Worm (Caenorhabditis elegans) whole organism, L1 larva: ENCODE measurements around the gene fipr-3.

Experiments
- aha-1 ChIP-seq: fragments of 150-350 bp; optimal IDR thresholded peaks from 2 replicates; lab custom pipeline; 2014; ENCODE audit warnings: missing biosample characterization, missing genetic modification characterization
- efl-1 ChIP-seq, 4 experiments: fragments of 150-350 bp; optimal IDR thresholded peaks in 3 of 4; peaks in 1 of 4; 1 replicate in 1 of 4; 2 replicates in 3 of 4; lab custom pipeline; 2014; ENCODE audit warnings: missing biosample characterization in 2 of 4, missing genetic modification characterization in 2 of 4, missing genetic modification reagents in 2 of 4
- elt-3 ChIP-seq, 6 experiments: fragments of 150-350 bp in 1 of 6; sonication (generic microtip); optimal IDR thresholded peaks; 2 replicates each; lab custom pipeline; 2017 to 2018; ENCODE audit warnings: missing biosample characterization in 6 of 6, missing genetic modification characterization in 6 of 6, inconsistent platforms in 1 of 6
- fkh-10 ChIP-seq: sonication (generic microtip); optimal IDR thresholded peaks from 2 replicates; lab custom pipeline; 2017; ENCODE audit warnings: missing biosample characterization, missing genetic modification reagents, missing genetic modification characterization
- lin-13 ChIP-seq: fragments of 150-350 bp; optimal IDR thresholded peaks from 2 replicates; lab custom pipeline; 2014; ENCODE audit warnings: missing biosample characterization, missing genetic modification reagents, missing genetic modification characterization
- lin-39 ChIP-seq: fragments of 150-350 bp; optimal IDR thresholded peaks from 2 replicates; lab custom pipeline; 2014; ENCODE audit warnings: missing biosample characterization, missing genetic modification reagents, missing genetic modification characterization
- nhr-11 ChIP-seq: fragments of 150-350 bp; optimal IDR thresholded peaks from 2 replicates; lab custom pipeline; 2014; ENCODE audit warnings: missing biosample characterization, missing genetic modification characterization
- nhr-28 ChIP-seq: fragments of 150-350 bp; optimal IDR thresholded peaks from 2 replicates; lab custom pipeline; 2014; ENCODE audit warnings: missing biosample characterization, missing genetic modification characterization
- nhr-71 ChIP-seq: sonication (generic microtip); optimal IDR thresholded peaks from 2 replicates; lab custom pipeline; 2016; ENCODE audit warnings: mild to moderate bottlenecking, missing genetic modification characterization, moderate library complexity, missing compliant biosample characterization
- nhr-76 ChIP-seq: sonication (generic microtip); optimal IDR thresholded peaks from 2 replicates; lab custom pipeline; 2017; ENCODE audit warnings: missing biosample characterization, missing genetic modification characterization
- unc-130 ChIP-seq: fragments of 150-350 bp; optimal IDR thresholded peaks from 2 replicates; lab custom pipeline; 2017; ENCODE audit warnings: missing biosample characterization, missing genetic modification characterization, inconsistent platforms
- unc-62 ChIP-seq: fragments of 150-350 bp; optimal IDR thresholded peaks from 2 replicates; lab custom pipeline; 2014; ENCODE audit warnings: missing biosample characterization, missing genetic modification reagents, missing genetic modification characterization
- unc-86 ChIP-seq: sonication (generic microtip); optimal IDR thresholded peaks from 2 replicates; lab custom pipeline; 2016; ENCODE audit warnings: missing genetic modification characterization, missing compliant biosample characterization
- zag-1 ChIP-seq: fragments of 150-350 bp; optimal IDR thresholded peaks from 2 replicates; lab custom pipeline; 2014; ENCODE audit warnings: missing biosample characterization, missing genetic modification characterization

DNA sequence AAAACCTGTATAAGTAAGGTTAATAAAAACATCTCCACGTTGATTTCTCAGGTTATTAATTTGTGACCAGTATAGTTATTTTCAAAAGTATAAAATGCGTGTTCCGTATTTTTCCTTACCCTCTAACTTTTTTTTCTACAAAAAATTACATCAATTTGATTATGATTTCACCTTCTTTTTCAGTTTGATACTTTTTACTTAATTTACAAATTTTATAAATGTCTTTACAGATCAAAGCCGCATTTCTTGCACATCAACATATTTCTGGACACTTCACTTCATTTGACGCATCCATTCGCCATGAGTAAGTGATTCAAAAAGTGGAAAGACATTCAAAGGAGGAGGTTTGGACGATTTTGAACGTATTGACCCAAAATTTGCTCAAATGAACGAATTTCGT is 37.2 kb downstream of the fipr-3 start, which contains the start of gene Y66C5A.2:
- TF ChIP-seq nhr-76 (tag; lab: Kevin White, UChicago) = no peak
- no peak for TF ChIP-seq unc-62 (GFP tag; lab: Kevin White, UChicago)
- no peak for TF ChIP-seq nhr-28
- TF ChIP-seq zag-1 = no peak
- TF ChIP-seq lin-13 (GFP tag; lab: Kevin White, UChicago) = no peak
- no peak for TF ChIP-seq efl-1 (optimal IDR thresholded peaks at IDR 0.05; lab: Kevin White, UChicago)
- TF ChIP-seq efl-1 (GFP tag; optimal IDR thresholded peaks at IDR 0.05 in 1 of 2; lab: Kevin White, UChicago) = no peak
- no peak for TF ChIP-seq aha-1 (tag; lab: Kevin White, UChicago)
- no peak for TF ChIP-seq unc-86
- TF ChIP-seq lin-39 (tag; lab: Kevin White, UChicago) = no peak
- TF ChIP-seq elt-3 (tag; optimal IDR thresholded peaks at IDR 0.05; lab: Kevin White, UChicago) = no peak
- TF ChIP-seq unc-130 (tag; lab: Kevin White, UChicago) = no peak
- TF ChIP-seq nhr-71 (tag; lab: Kevin White, UChicago) = no peak
- no peak for TF ChIP-seq fkh-10 (GFP tag; lab: Kevin White, UChicago)
- TF ChIP-seq nhr-11 (tag; lab: Kevin White, UChicago) = no peak
